Worm (Caenorhabditis elegans) whole organism, L4/young adult: Measurements from ENCODE around the gene Y4C6B.1.

Experiments used
- W03F9.2 ChIP-seq: fragments of 150-350 bp; optimal IDR thresholded peaks from 2 replicates; lab custom pipeline; 2014; ENCODE audit warnings: missing biosample characterization, missing genetic modification characterization
- dao-5 ChIP-seq: sonication (generic microtip); optimal IDR thresholded peaks from 2 replicates; lab custom pipeline; 2016; ENCODE audit warnings: missing genotype, missing genetic modification characterization, moderate library complexity, missing compliant biosample characterization
- him-1 ChIP-seq: sonication (generic microtip); optimal IDR thresholded peaks from 2 replicates; lab custom pipeline; 2016; ENCODE audit warnings: missing genotype, missing genetic modification reagents, missing genetic modification characterization, missing compliant biosample characterization

DNA sequence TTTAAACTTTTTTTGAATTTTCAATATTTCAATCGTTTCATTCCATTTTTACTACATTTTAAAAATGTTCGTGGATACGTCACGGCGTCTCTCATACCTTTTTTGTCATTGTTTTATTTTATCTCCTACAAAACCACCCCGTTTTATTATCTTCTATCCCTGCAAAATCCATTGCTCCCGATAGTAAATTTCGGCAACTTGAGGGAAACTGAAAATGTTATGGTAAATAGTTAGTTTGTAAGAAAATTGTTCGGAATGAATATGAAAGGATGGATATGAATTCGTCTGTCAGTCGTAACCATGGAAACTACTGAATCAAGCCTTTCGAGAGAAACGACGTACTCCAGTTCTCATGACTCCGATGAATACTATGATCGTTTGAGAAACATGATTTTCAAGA lies 27.0 kb downstream of the Y4C6B.1 start, which contains the start of gene F41H10.2:
- TF ChIP-seq W03F9.2 (tag; lab: Kevin White, UChicago) (no peak), him-1 (tag; lab: Kevin White, UChicago) (no peak), dao-5 (tag; lab: Kevin White, UChicago) (no peak)
